Worm (Caenorhabditis elegans): ENCODE measurements around the gene mrpl-30.
A peak's percentile ranks its signal among the peaks of the same experiment; 100 is the strongest.

mrpl-30 gene

ce11 chrIII:2424783-2425329 lies 14.1 kb upstream of the mrpl-30 start:
- TF ChIP-seq ceh-8 (GFP tag; optimal IDR thresholded peaks at IDR 0.05) (peak; percentile 54), mep-1 (tag; optimal IDR thresholded peaks at IDR 0.05) (no peak)

- TF ChIP-seq efl-3 (GFP tag; optimal IDR thresholded peaks at IDR 0.05): no peak
- no peak for TF ChIP-seq egl-27 (tag; optimal IDR thresholded peaks at IDR 0.05)
- TF ChIP-seq snu-23 (GFP tag; optimal IDR thresholded peaks at IDR 0.05): no peak
- TF ChIP-seq swsn-7 (tag; optimal IDR thresholded peaks at IDR 0.05): no peak
- TF ChIP-seq elt-2 (tag; optimal IDR thresholded peaks at IDR 0.05): no peak
- no peak for TF ChIP-seq hpl-2 (GFP tag; optimal IDR thresholded peaks at IDR 0.05)
- no peak for TF ChIP-seq nhr-90 (tag; optimal IDR thresholded peaks at IDR 0.05; ENCODE audit: poor library complexity)
- TF ChIP-seq nhr-11 (tag; optimal IDR thresholded peaks at IDR 0.05): no peak
- TF ChIP-seq lin-14 (GFP tag; optimal IDR thresholded peaks at IDR 0.05): no peak
- no peak for TF ChIP-seq ceh-82 (tag; optimal IDR thresholded peaks at IDR 0.05)
- TF ChIP-seq lin-35 (GFP tag; optimal IDR thresholded peaks at IDR 0.05): no peak
- no peak for TF ChIP-seq C04F5.9 (tag; optimal IDR thresholded peaks at IDR 0.05)
- no peak for TF ChIP-seq alr-1 (tag; optimal IDR thresholded peaks at IDR 0.05; ENCODE audit: borderline replicate concordance)
- no peak for TF ChIP-seq aly-2 (tag; optimal IDR thresholded peaks at IDR 0.05)
- TF ChIP-seq hlh-17 (GFP tag; optimal IDR thresholded peaks at IDR 0.05; ENCODE audit: borderline replicate concordance): no peak
Measured at ce11 chrIII:2423638-2424037, 12.9 kb upstream of the mrpl-30 start.

ce11 chrIII:2421226-2421625 lies 10.5 kb upstream of the mrpl-30 start:
- TF ChIP-seq ztf-11 (tag; optimal IDR thresholded peaks at IDR 0.05): no peak
- TF ChIP-seq jun-1 (tag; optimal IDR thresholded peaks at IDR 0.05): no peak
- no peak for TF ChIP-seq nhr-19 (GFP tag; conservative IDR thresholded peaks at IDR 0.05)
- no peak for TF ChIP-seq sox-4 (tag; optimal IDR thresholded peaks at IDR 0.05)
- no peak for TF ChIP-seq lsy-2 (tag; optimal IDR thresholded peaks at IDR 0.05)
- TF ChIP-seq fkh-8 (tag; optimal IDR thresholded peaks at IDR 0.05): no peak
- TF ChIP-seq irx-1 (tag; optimal IDR thresholded peaks at IDR 0.05): no peak

ce11 chrIII:2419504-2419903 lies 8.7 kb upstream of the mrpl-30 start:
- TF ChIP-seq efl-1 (optimal IDR thresholded peaks at IDR 0.05) (no peak), efl-1 (GFP tag; optimal IDR thresholded peaks at IDR 0.05 in 1 of 2) (peak in 1 of 2 experiments; percentile 62), tbx-2 (tag; optimal IDR thresholded peaks at IDR 0.05) (no peak)

ce11 chrIII:2418981-2419380 lies 8.2 kb upstream of the mrpl-30 start:
- TF ChIP-seq efl-1 (optimal IDR thresholded peaks at IDR 0.05) (no peak), efl-1 (GFP tag; optimal IDR thresholded peaks at IDR 0.05 in 1 of 2) (peak in 1 of 2 experiments; percentile 90), fkh-8 (tag; optimal IDR thresholded peaks at IDR 0.05) (no peak)

ce11 chrIII:2418159-2418658 lies 7.4 kb upstream of the mrpl-30 start, which contains the start of the genes W04B5.5 and W04B5.3:
W04B5.5 (minus strand) TSS chrIII:2418209.
W04B5.3 (plus strand) TSS chrIII:2418514.
- TF ChIP-seq aly-2 (tag; optimal IDR thresholded peaks at IDR 0.05) (no peak), snpc-4 (tag; optimal IDR thresholded peaks at IDR 0.05) (no peak), C16A3.4 (tag; optimal IDR thresholded peaks at IDR 0.05) (peak; percentile 30), ceh-63 (GFP tag; optimal IDR thresholded peaks at IDR 0.05) (no peak), mab-9 (GFP tag; IDR thresholded peaks at IDR 0.05) (0 out of 2 replicates have a peak, but pooled peaks have one; percentile 43), nhr-85 (tag) (peak; percentile 16), ceh-88 (GFP tag; IDR thresholded peaks at IDR 0.05) (0 out of 2 replicates have a peak, but pooled peaks have one; percentile 32), pqm-1 (tag; optimal IDR thresholded peaks at IDR 0.05) (no peak), alr-1 (tag; optimal IDR thresholded peaks at IDR 0.05; ENCODE audit: borderline replicate concordance) (no peak), hpl-2 (GFP tag; optimal IDR thresholded peaks at IDR 0.05) (no peak), ama-1 (optimal IDR thresholded peaks at IDR 0.05) (no peak), fkh-4 (tag; optimal IDR thresholded peaks at IDR 0.05; ENCODE audit: borderline replicate concordance) (no peak), blmp-1 (tag; optimal IDR thresholded peaks at IDR 0.05) (peak; percentile 31), egl-27 (tag; optimal IDR thresholded peaks at IDR 0.05) (no peak), lin-13 (GFP tag; optimal IDR thresholded peaks at IDR 0.05) (peak; percentile 56), sptf-1 (tag; optimal IDR thresholded peaks at IDR 0.05) (no peak), ceh-90 (tag; optimal IDR thresholded peaks at IDR 0.05) (peak; percentile 16), fkh-8 (tag; optimal IDR thresholded peaks at IDR 0.05) (no peak), nhr-76 (tag; optimal IDR thresholded peaks at IDR 0.05) (no peak), lin-39 (tag; optimal IDR thresholded peaks at IDR 0.05) (peak; percentile 38), sup-37 (GFP tag; optimal IDR thresholded peaks at IDR 0.05) (no peak), unc-130 (tag; optimal IDR thresholded peaks at IDR 0.05) (peak; percentile 33)

All from whole organism, L1 larva.